Worm (Caenorhabditis elegans) whole organism, young adult: ENCODE measurements around the gene C17C3.6.

Experiments
- B0035.1 ChIP-seq: sonication (generic microtip); optimal IDR thresholded peaks from 2 replicates; lab custom pipeline; 2016; ENCODE audit warnings: missing genetic modification characterization, mild to moderate bottlenecking, missing compliant biosample characterization, missing genotype, missing genetic modification reagents
- C17E4.6 ChIP-seq: fragments of 200-800 bp; sonication (Bioruptor generic); IDR thresholded peaks from 2 replicates; pipeline ENCODE4 v1.3.6; 2022; ENCODE audit warnings: missing genetic modification reagents, missing genetic modification characterization, missing compliant biosample characterization
- F23B12.7 ChIP-seq: sonication (generic microtip); optimal IDR thresholded peaks from 2 replicates; lab custom pipeline; 2017; ENCODE audit warnings: missing genetic modification characterization, mild to moderate bottlenecking, missing compliant biosample characterization, antibody characterized with exemption, moderate library complexity; ENCODE audit not compliant: insufficient read depth
- Y67H2A.10 ChIP-seq: fragments of 200-800 bp; sonication (Bioruptor generic); conservative IDR thresholded peaks from 2 replicates; pipeline ENCODE4 v1.3.6; 2022; ENCODE audit warnings: missing genetic modification reagents, missing genetic modification characterization, missing compliant biosample characterization
- Y95B8A.8 ChIP-seq: fragments of 200-800 bp; sonication (Bioruptor generic); IDR thresholded peaks from 2 replicates; pipeline ENCODE4 v1.3.6; 2022; ENCODE audit warnings: missing genetic modification reagents, missing genetic modification characterization, missing compliant biosample characterization
- ZK185.1 ChIP-seq: sonication (generic microtip); optimal IDR thresholded peaks from 2 replicates; lab custom pipeline; 2016; ENCODE audit warnings: mild to moderate bottlenecking, missing genetic modification characterization, missing compliant biosample characterization; ENCODE audit not compliant: poor library complexity, severe bottlenecking
- aptf-2 ChIP-seq: fragments of 200-800 bp; sonication (Bioruptor generic); conservative IDR thresholded peaks from 2 replicates; pipeline ENCODE4 v1.3.6; 2022; ENCODE audit warnings: missing genetic modification reagents, missing genetic modification characterization, missing compliant biosample characterization
- aptf-3 ChIP-seq: fragments of 200-800 bp; sonication (Bioruptor generic); IDR thresholded peaks from 2 replicates; pipeline ENCODE4 v1.3.6; 2022; ENCODE audit warnings: missing genetic modification characterization, missing compliant biosample characterization
- bed-1 ChIP-seq: fragments of 200-800 bp; sonication (Bioruptor generic); IDR thresholded peaks from 2 replicates; pipeline ENCODE4 v1.3.6; 2022; ENCODE audit warnings: missing genetic modification reagents, missing genetic modification characterization, missing compliant biosample characterization
- cebp-1 ChIP-seq, 2 experiments: fragments of 200-800 bp in 1 of 2; sonication (Bioruptor generic) in 1 of 2; sonication (generic microtip) in 1 of 2; IDR thresholded peaks in 1 of 2; optimal IDR thresholded peaks in 1 of 2; 2 replicates each; pipeline versions ENCODE4 v1.3.6 to Lab custom; 2017 to 2022; ENCODE audit warnings: missing compliant biosample characterization in 2 of 2, missing genetic modification characterization in 2 of 2, mild to moderate bottlenecking in 1 of 2, missing genetic modification reagents in 1 of 2, moderate library complexity in 1 of 2
- ceh-40 ChIP-seq: fragments of 200-800 bp; sonication (Bioruptor generic); IDR thresholded peaks from 2 replicates; pipeline ENCODE4 v1.3.6; 2022; ENCODE audit warnings: missing genetic modification characterization, missing compliant biosample characterization
- ceh-79 ChIP-seq: sonication (generic microtip); optimal IDR thresholded peaks from 2 replicates; lab custom pipeline; 2017; ENCODE audit warnings: mild to moderate bottlenecking, missing genetic modification characterization, missing compliant biosample characterization
- chd-7 ChIP-seq: sonication (generic microtip); optimal IDR thresholded peaks from 2 replicates; lab custom pipeline; 2016; ENCODE audit warnings: mild to moderate bottlenecking, missing genetic modification characterization, moderate library complexity, missing compliant biosample characterization
- dox-1 ChIP-seq: fragments of 200-800 bp; sonication (Bioruptor generic); IDR thresholded peaks from 2 replicates; pipeline ENCODE4 v1.3.6; 2022; ENCODE audit warnings: missing genetic modification reagents, missing genetic modification characterization, missing compliant biosample characterization
- egl-44 ChIP-seq: fragments of 200-800 bp; sonication (Bioruptor generic); IDR thresholded peaks from 2 replicates; pipeline ENCODE4 v1.3.6; 2022; ENCODE audit warnings: missing genetic modification reagents, missing genetic modification characterization, missing compliant biosample characterization
- ekl-4 ChIP-seq: fragments of 200-800 bp; sonication (Bioruptor generic); IDR thresholded peaks from 2 replicates; pipeline ENCODE4 v1.3.6; 2022; ENCODE audit warnings: missing genetic modification reagents, missing genetic modification characterization, missing compliant biosample characterization
- fkh-3 ChIP-seq: sonication (generic microtip); optimal IDR thresholded peaks from 2 replicates; lab custom pipeline; 2016; ENCODE audit warnings: mild to moderate bottlenecking, missing genetic modification characterization, missing compliant biosample characterization
- hlh-12 ChIP-seq: sonication (generic microtip); optimal IDR thresholded peaks from 2 replicates; lab custom pipeline; 2016; ENCODE audit warnings: missing genetic modification characterization, missing compliant biosample characterization
- hlh-26 ChIP-seq: fragments of 200-800 bp; sonication (Bioruptor generic); conservative IDR thresholded peaks from 2 replicates; pipeline ENCODE4 v1.3.6; 2022; ENCODE audit warnings: missing genetic modification reagents, missing genetic modification characterization, missing compliant biosample characterization
- lin-40 ChIP-seq: sonication (generic microtip); optimal IDR thresholded peaks from 2 replicates; lab custom pipeline; 2016; ENCODE audit warnings: missing genetic modification characterization, mild to moderate bottlenecking, missing compliant biosample characterization, missing genotype, missing genetic modification reagents
- lin-54 ChIP-seq: fragments of 200-800 bp; sonication (Bioruptor generic); optimal IDR thresholded peaks from 2 replicates; lab custom pipeline; 2018; ENCODE audit warnings: mild to moderate bottlenecking, missing genetic modification characterization, missing compliant biosample characterization
- lir-1 ChIP-seq: fragments of 200-800 bp; sonication (Bioruptor generic); conservative IDR thresholded peaks from 2 replicates; pipeline ENCODE4 v1.3.6; 2022; ENCODE audit warnings: missing genetic modification reagents, missing genetic modification characterization, missing compliant biosample characterization
- lsl-1 ChIP-seq: fragments of 200-800 bp; sonication (Bioruptor generic); optimal IDR thresholded peaks from 2 replicates; lab custom pipeline; 2018; ENCODE audit warnings: mild to moderate bottlenecking, missing genetic modification characterization, moderate library complexity, missing compliant biosample characterization
- madf-10 ChIP-seq: sonication (generic microtip); optimal IDR thresholded peaks from 2 replicates; lab custom pipeline; 2016; ENCODE audit warnings: mild to moderate bottlenecking, missing genetic modification characterization, missing compliant biosample characterization
- madf-3 ChIP-seq: fragments of 200-800 bp; sonication (Bioruptor generic); IDR thresholded peaks from 2 replicates; pipeline ENCODE4 v1.3.6; 2022; ENCODE audit warnings: missing genetic modification reagents, missing genetic modification characterization, missing compliant biosample characterization
- madf-8 ChIP-seq: fragments of 200-800 bp; sonication (Bioruptor generic); conservative IDR thresholded peaks from 2 replicates; pipeline ENCODE4 v1.3.6; 2022; ENCODE audit warnings: missing genetic modification reagents, missing genetic modification characterization, missing compliant biosample characterization
- mel-28 ChIP-seq: sonication (generic microtip); optimal IDR thresholded peaks from 2 replicates; lab custom pipeline; 2016; ENCODE audit warnings: borderline replicate concordance, mild to moderate bottlenecking, missing genetic modification characterization, missing compliant biosample characterization
- mes-4 ChIP-seq: sonication (generic microtip); optimal IDR thresholded peaks from 2 replicates; lab custom pipeline; 2016; ENCODE audit warnings: missing genotype, missing genetic modification characterization, missing compliant biosample characterization
- nfya-1 ChIP-seq: sonication (generic microtip); optimal IDR thresholded peaks from 2 replicates; lab custom pipeline; 2017; ENCODE audit warnings: antibody characterized with exemption, missing compliant biosample characterization, missing genetic modification characterization, borderline replicate concordance; ENCODE audit not compliant: insufficient read depth
- nfya-2 ChIP-seq: fragments of 200-800 bp; sonication (Bioruptor generic); IDR thresholded peaks from 2 replicates; pipeline ENCODE4 v1.3.6; 2022; ENCODE audit warnings: missing genetic modification reagents, missing genetic modification characterization, missing compliant biosample characterization
- nfyb-1 ChIP-seq: fragments of 200-800 bp; sonication (Bioruptor generic); IDR thresholded peaks from 2 replicates; pipeline ENCODE4 v1.3.6; 2022; ENCODE audit warnings: missing genetic modification reagents, missing genetic modification characterization, missing compliant biosample characterization
- nhr-179 ChIP-seq: sonication (generic microtip); optimal IDR thresholded peaks from 2 replicates; lab custom pipeline; 2016; ENCODE audit warnings: mild to moderate bottlenecking, missing genetic modification characterization, missing compliant biosample characterization
- nhr-27 ChIP-seq: fragments of 200-800 bp; sonication (Bioruptor generic); optimal IDR thresholded peaks from 2 replicates; lab custom pipeline; 2018; ENCODE audit warnings: mild to moderate bottlenecking, missing genetic modification characterization, moderate library complexity, missing compliant biosample characterization
- nhr-80 ChIP-seq: sonication (generic microtip); optimal IDR thresholded peaks from 2 replicates; lab custom pipeline; 2016; ENCODE audit warnings: missing genetic modification characterization, missing compliant biosample characterization
- pha-4 ChIP-seq: fragments of 150-350 bp; sonication (generic microtip); optimal IDR thresholded peaks from 2 replicates; lab custom pipeline; 2014; ENCODE audit warnings: missing biosample characterization, missing genetic modification reagents, missing genetic modification characterization
- rec-8 ChIP-seq, 2 experiments: sonication (generic microtip); optimal IDR thresholded peaks; 2 replicates each; lab custom pipeline; 2016; ENCODE audit warnings: mild to moderate bottlenecking in 2 of 2, missing genetic modification characterization in 2 of 2, missing genetic modification reagents in 2 of 2, missing genotype in 2 of 2, missing biosample characterization in 1 of 2, missing compliant biosample characterization in 1 of 2, moderate library complexity in 1 of 2
- repo-1 ChIP-seq: sonication (generic microtip); optimal IDR thresholded peaks from 2 replicates; lab custom pipeline; 2017; ENCODE audit warnings: mild to moderate bottlenecking, missing genetic modification characterization, missing compliant biosample characterization
- rpc-1 ChIP-seq, 2 experiments: fragments of 150-350 bp in 1 of 2; sonication (generic microtip) in 1 of 2; optimal IDR thresholded peaks; 2 replicates each; lab custom pipeline; 2014 to 2018; ENCODE audit warnings: missing biosample characterization in 1 of 2, missing genetic modification characterization in 1 of 2, missing genetic modification reagents in 1 of 2, missing genotype in 1 of 2
- snpc-1.1 ChIP-seq: sonication (generic microtip); optimal IDR thresholded peaks from 2 replicates; lab custom pipeline; 2017; ENCODE audit warnings: missing genetic modification characterization, mild to moderate bottlenecking, missing compliant biosample characterization, antibody characterized with exemption, moderate library complexity, missing genotype, missing genetic modification reagents; ENCODE audit not compliant: insufficient read depth
- somi-1 ChIP-seq: fragments of 200-800 bp; sonication (Bioruptor generic); optimal IDR thresholded peaks from 2 replicates; lab custom pipeline; 2018; ENCODE audit warnings: mild to moderate bottlenecking, missing genetic modification characterization, missing compliant biosample characterization
- sptf-2 ChIP-seq: fragments of 200-800 bp; sonication (Bioruptor generic); optimal IDR thresholded peaks from 2 replicates; lab custom pipeline; 2018; ENCODE audit warnings: mild to moderate bottlenecking, missing genetic modification characterization, missing compliant biosample characterization
- tbp1 ChIP-seq: fragments of 200-800 bp; sonication (Bioruptor generic); optimal IDR thresholded peaks from 2 replicates; lab custom pipeline; 2018; ENCODE audit warnings: mild to moderate bottlenecking, missing genetic modification characterization, missing compliant biosample characterization
- tlf-1 ChIP-seq: fragments of 200-800 bp; sonication (Bioruptor generic); optimal IDR thresholded peaks from 2 replicates; lab custom pipeline; 2018; ENCODE audit warnings: mild to moderate bottlenecking, missing genetic modification characterization, missing compliant biosample characterization
- unc-130 ChIP-seq: sonication (generic microtip); optimal IDR thresholded peaks from 2 replicates; lab custom pipeline; 2016; ENCODE audit warnings: missing genetic modification reagents, missing genetic modification characterization, missing compliant biosample characterization
- ztf-22 ChIP-seq: fragments of 200-800 bp; sonication (Bioruptor generic); optimal IDR thresholded peaks from 2 replicates; lab custom pipeline; 2018; ENCODE audit warnings: mild to moderate bottlenecking, missing genetic modification characterization, moderate library complexity, missing compliant biosample characterization
- ztf-26 ChIP-seq: sonication (generic microtip); optimal IDR thresholded peaks from 2 replicates; lab custom pipeline; 2017; ENCODE audit warnings: missing genetic modification characterization, missing compliant biosample characterization
- ztf-28 ChIP-seq: fragments of 200-800 bp; sonication (Bioruptor generic); IDR thresholded peaks from 2 replicates; pipeline ENCODE4 v1.3.6; 2022; ENCODE audit warnings: missing genetic modification reagents, missing genetic modification characterization, missing compliant biosample characterization

Gene C17C3.6

ce11 chrII:5593377-5593932, 43.6 kb downstream of the C17C3.6 start, which contains the start of gene cdc-14 (continued):
- peak; percentile 61 for TF ChIP-seq nhr-80 (tag; lab: Kevin White, UChicago)
- no peak for TF ChIP-seq hlh-12 (tag; lab: Kevin White, UChicago)
- TF ChIP-seq ceh-79: no peak
- no peak for TF ChIP-seq aptf-2 (GFP tag; lab: Robert Waterston, UW)
- no peak for TF ChIP-seq lir-1 (GFP tag; lab: Robert Waterston, UW)
- TF ChIP-seq nhr-179 (tag; lab: Kevin White, UChicago): no peak
- TF ChIP-seq lin-40: peak; percentile 24
- peak; percentile 70 for TF ChIP-seq dox-1 (GFP tag; lab: Robert Waterston, UW)
- no peak for TF ChIP-seq rec-8 (tag; optimal IDR thresholded peaks at IDR 0.05; lab: Kevin White, UChicago)
- TF ChIP-seq bed-1 (GFP tag; lab: Robert Waterston, UW): no peak
- TF ChIP-seq mes-4 (tag; lab: Kevin White, UChicago): no peak
- no peak for TF ChIP-seq egl-44
- no peak for TF ChIP-seq F23B12.7 (tag; lab: Kevin White, UChicago)
- TF ChIP-seq madf-10: no peak
- no peak for TF ChIP-seq madf-3 (GFP tag; lab: Robert Waterston, UW)
- no peak for TF ChIP-seq nhr-27 (tag; lab: Kevin White, UChicago)
- TF ChIP-seq tbp1: no peak
- no peak for TF ChIP-seq aptf-3 (GFP tag; lab: Robert Waterston, UW)
- no peak for TF ChIP-seq nfya-2 (GFP tag; lab: Robert Waterston, UW)
- no peak for TF ChIP-seq ztf-22 (GFP tag; lab: Kevin White, UChicago)
- TF ChIP-seq lsl-1: no peak
- no peak for TF ChIP-seq cebp-1 (GFP tag; IDR thresholded peaks at IDR 0.05; lab: Robert Waterston, UW)
- peak; percentile 76 for TF ChIP-seq cebp-1 (tag; optimal IDR thresholded peaks at IDR 0.05; lab: Kevin White, UChicago)
- TF ChIP-seq nfya-1 (tag; lab: Kevin White, UChicago): no peak
- no peak for TF ChIP-seq Y67H2A.10 (GFP tag; lab: Robert Waterston, UW)
- no peak for TF ChIP-seq rpc-1 (optimal IDR thresholded peaks at IDR 0.05; lab: Kevin White, UChicago)
- no peak for TF ChIP-seq rpc-1 (tag; optimal IDR thresholded peaks at IDR 0.05; lab: Kevin White, UChicago)
- no peak for TF ChIP-seq sptf-2
- no peak for TF ChIP-seq mel-28 (tag; lab: Kevin White, UChicago)
- TF ChIP-seq tlf-1 (GFP tag; lab: Kevin White, UChicago): no peak
- TF ChIP-seq Y95B8A.8 (GFP tag; lab: Robert Waterston, UW): no peak
- no peak for TF ChIP-seq ekl-4 (GFP tag; lab: Robert Waterston, UW)
- no peak for TF ChIP-seq fkh-3
- TF ChIP-seq C17E4.6 (GFP tag; lab: Robert Waterston, UW): no peak
- TF ChIP-seq repo-1: no peak
- no peak for TF ChIP-seq hlh-26 (GFP tag; lab: Robert Waterston, UW)
- no peak for TF ChIP-seq snpc-1.1 (tag; lab: Kevin White, UChicago)
- TF ChIP-seq chd-7 (tag; lab: Kevin White, UChicago): peak; percentile 11
- TF ChIP-seq ztf-28 (GFP tag; lab: Robert Waterston, UW): no peak
- no peak for TF ChIP-seq nfyb-1 (GFP tag; lab: Robert Waterston, UW)
- TF ChIP-seq ztf-26 (tag; lab: Kevin White, UChicago): peak; percentile 29
- TF ChIP-seq pha-4 (tag; lab: Kevin White, UChicago): no peak
- TF ChIP-seq ZK185.1 (tag; lab: Kevin White, UChicago): peak; percentile 32
- TF ChIP-seq somi-1 (GFP tag; lab: Kevin White, UChicago): peak; percentile 57
- TF ChIP-seq madf-8 (GFP tag; lab: Robert Waterston, UW): no peak
- no peak for TF ChIP-seq ceh-40 (GFP tag; lab: Robert Waterston, UW)
- peak; percentile 36 for TF ChIP-seq lin-54 (GFP tag; lab: Kevin White, UChicago)
- no peak for TF ChIP-seq B0035.1 (tag; lab: Kevin White, UChicago)
- no peak for TF ChIP-seq unc-130 (GFP tag; lab: Kevin White, UChicago)
